Worm (Caenorhabditis elegans): ENCODE results near the gene dct-11.

Gene dct-11

ce11 chrX:5826976-5827375, 12.6 kb downstream of the dct-11 start:
- TF ChIP-seq elt-2 (tag; optimal IDR thresholded peaks at IDR 0.05) (peak; percentile 2), hlh-6 (tag; optimal IDR thresholded peaks at IDR 0.05) (no peak), elt-4 (tag; optimal IDR thresholded peaks at IDR 0.05) (no peak), hlh-15 (tag; optimal IDR thresholded peaks at IDR 0.05) (no peak), pqm-1 (tag; optimal IDR thresholded peaks at IDR 0.05) (no peak), syd-9 (tag; optimal IDR thresholded peaks at IDR 0.05) (no peak)

DNA sequence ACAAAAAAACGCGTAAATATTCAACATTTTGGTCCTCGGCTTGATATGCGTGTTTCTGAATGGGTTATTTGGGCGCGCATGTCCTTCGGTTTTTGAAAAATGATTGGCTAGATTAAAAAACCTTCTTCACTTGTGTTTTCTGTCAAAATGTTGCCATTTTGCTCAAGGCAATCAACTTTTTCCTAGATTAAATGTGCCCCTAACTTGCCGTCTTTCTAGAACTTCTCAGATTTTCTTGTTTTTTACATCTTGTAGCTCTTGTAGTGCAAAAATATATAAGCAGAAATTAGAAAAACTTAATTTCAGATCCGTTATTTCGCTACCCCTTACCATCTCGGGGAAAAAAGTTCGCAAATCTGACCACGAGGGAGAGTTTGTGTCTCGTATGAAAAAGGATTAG, 17.7 kb downstream of the dct-11 start, which contains the start of gene hbl-1:
Gene hbl-1, plus strand, starts transcription at position 301 of the 400 bp plus-strand sequence.
- TF ChIP-seq ceh-22 (tag; optimal IDR thresholded peaks at IDR 0.05) (no peak), odd-2 (tag; optimal IDR thresholded peaks at IDR 0.05) (no peak), gmeb-2 (tag; optimal IDR thresholded peaks at IDR 0.05) (no peak), hlh-15 (tag; optimal IDR thresholded peaks at IDR 0.05) (no peak), ceh-6 (GFP tag; optimal IDR thresholded peaks at IDR 0.05) (no peak), ceh-14 (tag; optimal IDR thresholded peaks at IDR 0.05) (no peak), npax-4 (tag; optimal IDR thresholded peaks at IDR 0.05) (no peak)

ce11 chrX:5820880-5821279, 18.7 kb downstream of the dct-11 start:
- TF ChIP-seq ceh-48 (tag; optimal IDR thresholded peaks at IDR 0.05), result no peak
- TF ChIP-seq ceh-6 (GFP tag; optimal IDR thresholded peaks at IDR 0.05), result peak; percentile 43
- peak; percentile 11 for TF ChIP-seq sdc-2 (tag; optimal IDR thresholded peaks at IDR 0.05)
- TF ChIP-seq ceh-31 (tag; optimal IDR thresholded peaks at IDR 0.05), result peak; percentile 22
- TF ChIP-seq K02D7.2 (tag; optimal IDR thresholded peaks at IDR 0.05), result peak; percentile 32
- TF ChIP-seq ahr-1 (tag; optimal IDR thresholded peaks at IDR 0.05), result no peak

DNA sequence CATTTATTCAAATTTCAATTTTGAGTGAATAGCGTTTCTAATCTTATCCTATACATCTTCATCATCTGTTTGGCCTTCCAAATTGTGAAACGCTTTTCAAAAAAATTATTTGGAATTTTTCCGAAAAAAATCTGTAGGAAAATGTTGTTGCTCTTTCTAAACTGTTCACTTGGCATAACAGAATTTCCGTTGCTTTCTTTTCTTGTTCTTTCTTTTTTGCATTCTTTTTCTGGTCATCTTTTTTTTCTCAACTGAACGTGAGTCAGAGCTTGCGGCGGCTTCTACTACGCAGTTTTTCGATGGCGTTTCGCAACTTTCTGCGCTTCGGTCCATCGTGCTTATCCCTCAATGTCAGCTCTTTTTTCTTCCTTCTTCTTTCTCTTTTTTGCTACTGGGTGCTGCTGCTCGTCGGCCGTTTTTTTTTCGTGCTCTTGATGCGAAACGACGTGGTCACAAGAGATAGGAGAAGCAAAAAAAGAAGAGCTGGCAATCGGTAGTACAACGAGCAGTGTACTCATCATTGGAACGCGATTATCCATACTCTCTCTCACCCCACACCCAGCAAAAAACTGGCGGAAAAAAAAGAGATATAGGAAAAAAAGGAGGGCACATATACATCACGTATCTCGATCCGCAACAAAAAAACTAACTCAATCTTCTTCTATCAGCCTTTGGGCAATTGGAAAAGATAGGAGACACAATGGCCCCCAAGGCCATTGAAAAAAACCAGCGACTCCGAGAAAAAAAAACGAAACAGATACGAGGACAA, 19.7 kb downstream of the dct-11 start:
- no peak for TF ChIP-seq ceh-19 (GFP tag; optimal IDR thresholded peaks at IDR 0.05)
- TF ChIP-seq hlh-15 (tag; optimal IDR thresholded peaks at IDR 0.05), result no peak
- no peak for TF ChIP-seq pax-1 (tag; optimal IDR thresholded peaks at IDR 0.05)
- TF ChIP-seq dmd-4 (tag; optimal IDR thresholded peaks at IDR 0.05; ENCODE audit: borderline replicate concordance), result peak; percentile 46
- no peak for TF ChIP-seq fkh-6 (tag; optimal IDR thresholded peaks at IDR 0.05)
- no peak for TF ChIP-seq madf-2 (tag; optimal IDR thresholded peaks at IDR 0.05)
- no peak for TF ChIP-seq ttx-3 (tag; optimal IDR thresholded peaks at IDR 0.05)
- no peak for TF ChIP-seq eyg-1 (tag; optimal IDR thresholded peaks at IDR 0.05)
- TF ChIP-seq tbx-7 (tag; optimal IDR thresholded peaks at IDR 0.05), result no peak
- TF ChIP-seq rnt-1 (tag; optimal IDR thresholded peaks at IDR 0.05), result no peak
- TF ChIP-seq C08G9.2 (tag; optimal IDR thresholded peaks at IDR 0.05), result no peak
- no peak for TF ChIP-seq che-1 (tag; optimal IDR thresholded peaks at IDR 0.05)
- TF ChIP-seq C38D4.7 (GFP tag; optimal IDR thresholded peaks at IDR 0.05), result no peak
- TF ChIP-seq sox-2 (GFP tag; IDR thresholded peaks at IDR 0.05), result no peak
- TF ChIP-seq fax-1 (tag; optimal IDR thresholded peaks at IDR 0.05), result no peak
- TF ChIP-seq pha-4 (tag; optimal IDR thresholded peaks at IDR 0.05), result no peak
- peak; percentile 57 for TF ChIP-seq ceh-18 (tag; optimal IDR thresholded peaks at IDR 0.05)
- TF ChIP-seq unc-42 (tag; optimal IDR thresholded peaks at IDR 0.05), result peak; percentile 39
- no peak for TF ChIP-seq ceh-45 (GFP tag; IDR thresholded peaks at IDR 0.05)
- no peak for TF ChIP-seq pag-3 (tag; optimal IDR thresholded peaks at IDR 0.05; ENCODE audit: borderline replicate concordance)

DNA sequence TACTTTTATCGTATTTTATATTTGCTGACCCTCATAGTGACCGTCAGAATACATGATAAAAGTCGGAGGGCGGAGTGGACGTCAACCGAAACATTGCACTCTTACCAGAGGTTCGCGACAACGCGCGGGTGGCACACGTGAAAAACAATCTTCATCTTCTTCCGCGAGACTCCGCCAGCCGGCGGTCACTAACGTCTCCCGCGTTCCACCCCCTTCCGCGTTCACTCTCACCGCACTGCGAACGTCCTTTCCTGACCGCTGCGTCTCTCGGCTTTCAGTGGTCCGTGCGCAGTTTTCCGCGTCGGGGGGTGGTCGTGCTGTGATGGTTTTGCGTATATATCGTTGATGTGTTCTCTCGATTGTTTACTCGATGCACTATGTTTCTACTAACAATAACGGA, 21.4 kb downstream of the dct-11 start:
- no peak for TF ChIP-seq npax-4 (tag; optimal IDR thresholded peaks at IDR 0.05)
- TF ChIP-seq rnt-1 (tag; optimal IDR thresholded peaks at IDR 0.05), result peak; percentile 80
- TF ChIP-seq pha-2 (tag; optimal IDR thresholded peaks at IDR 0.05), result no peak
- TF ChIP-seq gmeb-2 (tag; optimal IDR thresholded peaks at IDR 0.05), result no peak
- no peak for TF ChIP-seq ceh-18 (tag; optimal IDR thresholded peaks at IDR 0.05)
- no peak for TF ChIP-seq K02D7.2 (tag; optimal IDR thresholded peaks at IDR 0.05)
- TF ChIP-seq C08G9.2 (tag; optimal IDR thresholded peaks at IDR 0.05), result no peak
- no peak for TF ChIP-seq T23F11.4 (GFP tag; optimal IDR thresholded peaks at IDR 0.05)
- TF ChIP-seq ceh-31 (tag; optimal IDR thresholded peaks at IDR 0.05), result peak; percentile 51
- peak; percentile 5 for TF ChIP-seq dmd-4 (tag; optimal IDR thresholded peaks at IDR 0.05; ENCODE audit: borderline replicate concordance)
- TF ChIP-seq ceh-24 (tag; optimal IDR thresholded peaks at IDR 0.05), result no peak
- peak; percentile 41 for TF ChIP-seq hlh-8 (tag; optimal IDR thresholded peaks at IDR 0.05)
- peak; percentile 49 for TF ChIP-seq unc-86 (tag; optimal IDR thresholded peaks at IDR 0.05)
- TF ChIP-seq pax-1 (tag; optimal IDR thresholded peaks at IDR 0.05), result no peak
- TF ChIP-seq sdc-2 (tag; optimal IDR thresholded peaks at IDR 0.05), result peak; percentile 64
- no peak for TF ChIP-seq K09A11.1 (tag; optimal IDR thresholded peaks at IDR 0.05; ENCODE audit: insufficient read depth)
- TF ChIP-seq dve-1 (tag; optimal IDR thresholded peaks at IDR 0.05), result no peak
- peak; percentile 22 for TF ChIP-seq ceh-6 (GFP tag; optimal IDR thresholded peaks at IDR 0.05)
- TF ChIP-seq syd-9 (tag; optimal IDR thresholded peaks at IDR 0.05), result peak; percentile 76
- no peak for TF ChIP-seq fkh-6 (tag; optimal IDR thresholded peaks at IDR 0.05)
